Fruit fly (Drosophila melanogaster) whole organism, prepupa: ENCODE measurements around the gene hfp.

Experiments used
- CG15336 ChIP-seq: fragments of 200-800 bp; sonication (Bioruptor generic); IDR thresholded peaks from 2 replicates; pipeline ENCODE4 v1.3.6; 2022; ENCODE audit warnings: missing biosample characterization, missing genetic modification characterization
- CG3032 ChIP-seq: fragments of 200-800 bp; optimal IDR thresholded peaks from 2 replicates; lab custom pipeline; 2019; ENCODE audit warnings: missing biosample characterization, mild to moderate bottlenecking, missing genetic modification characterization, moderate library complexity
- CG4318 ChIP-seq: fragments of 200-800 bp; sonication (Bioruptor generic); optimal IDR thresholded peaks from 3 replicates; lab custom pipeline; 2017; ENCODE audit warnings: missing biosample characterization, mild to moderate bottlenecking, missing genetic modification characterization
- CG6792 ChIP-seq: fragments of 200-800 bp; sonication (Bioruptor generic); optimal IDR thresholded peaks from 3 replicates; lab custom pipeline; 2016; ENCODE audit warnings: missing biosample characterization, missing genetic modification characterization
- CG7368 ChIP-seq: fragments of 200-800 bp; sonication (Bioruptor generic); optimal IDR thresholded peaks from 3 replicates; lab custom pipeline; 2016; ENCODE audit warnings: missing biosample characterization, missing genetic modification characterization
- Eip78C ChIP-seq: fragments of 200-800 bp; sonication (Bioruptor generic); peaks from one replicate; lab custom pipeline; 2016; ENCODE audit warnings: missing biosample characterization, missing genetic modification characterization
- ss ChIP-seq, 2 experiments: fragments of 200-800 bp; sonication (Bioruptor generic); optimal IDR thresholded peaks; 2 replicates in 1 of 2; 3 replicates in 1 of 2; lab custom pipeline; 2017 to 2018; ENCODE audit warnings: mild to moderate bottlenecking in 2 of 2, missing biosample characterization in 2 of 2, missing genetic modification characterization in 2 of 2, moderate library complexity in 1 of 2

- TF ChIP-seq CG6792 (GFP tag; lab: Kevin White, UChicago) = no peak
- TF ChIP-seq CG15336 (GFP tag; lab: Robert Waterston, UW) = no peak
- TF ChIP-seq CG7368 (GFP tag; lab: Kevin White, UChicago) = no peak
- TF ChIP-seq CG4318 (GFP tag; lab: Kevin White, UChicago) = no peak
- no peak for TF ChIP-seq Eip78C (GFP tag; lab: Kevin White, UChicago)
- TF ChIP-seq ss (GFP tag; optimal IDR thresholded peaks at IDR 0.05; lab: Kevin White, UChicago) = no peak
- TF ChIP-seq CG3032 = no peak
Measured at dm6 chr3L:1461831-1462230, 40.6 kb downstream of the hfp start.
